Fruit fly (Drosophila melanogaster) whole organism, embryonic: ENCODE results near the gene Rab9Fa.

Source experiments
- Aef1 ChIP-seq: fragments of 200-800 bp; sonication (Bioruptor generic); IDR thresholded peaks from 3 replicates; pipeline ENCODE4 v1.3.6; 2022; ENCODE audit warnings: missing biosample characterization, missing genetic modification characterization
- BEAF-32 ChIP-seq: fragments of 200-800 bp; sonication (Bioruptor generic); optimal IDR thresholded peaks from 3 replicates; lab custom pipeline; 2017; ENCODE audit warnings: missing biosample characterization, missing genetic modification characterization, mild to moderate bottlenecking, moderate library complexity, missing genetic modification reagents
- BtbVII ChIP-seq: fragments of 200-800 bp; sonication (Bioruptor generic); optimal IDR thresholded peaks from 3 replicates; lab custom pipeline; 2017; ENCODE audit warnings: missing biosample characterization, mild to moderate bottlenecking, missing genetic modification characterization
- CG10366 ChIP-seq: fragments of 200-800 bp; sonication (Bioruptor generic); IDR thresholded peaks from 2 replicates; pipeline ENCODE4 v1.3.6; 2022; ENCODE audit warnings: missing biosample characterization, missing genetic modification characterization
- CG12299 ChIP-seq: fragments of 200-800 bp; sonication (Bioruptor generic); optimal IDR thresholded peaks from 2 replicates; lab custom pipeline; 2018; ENCODE audit warnings: missing biosample characterization, mild to moderate bottlenecking, missing genetic modification characterization
- CG12744 ChIP-seq: fragments of 200-800 bp; sonication (Bioruptor generic); optimal IDR thresholded peaks from 2 replicates; lab custom pipeline; 2016; ENCODE audit warnings: missing biosample characterization, missing genetic modification characterization
- CG14965 ChIP-seq: fragments of 200-800 bp; sonication (Bioruptor generic); optimal IDR thresholded peaks from 2 replicates; lab custom pipeline; 2016; ENCODE audit warnings: missing biosample characterization, missing genetic modification characterization, borderline replicate concordance
- CG16813 ChIP-seq: fragments of 200-800 bp; sonication (Bioruptor generic); IDR thresholded peaks from 3 replicates; pipeline ENCODE4 v1.3.6; 2022; ENCODE audit warnings: missing biosample characterization, missing genetic modification characterization; ENCODE audit not compliant: partially characterized antibody
- CG1792 ChIP-seq: fragments of 200-800 bp; sonication (Bioruptor generic); optimal IDR thresholded peaks from 2 replicates; lab custom pipeline; 2016; ENCODE audit warnings: missing biosample characterization, missing genetic modification characterization
- CG18262 ChIP-seq: fragments of 200-800 bp; optimal IDR thresholded peaks from 3 replicates; lab custom pipeline; 2019; ENCODE audit warnings: missing biosample characterization, mild to moderate bottlenecking, missing genetic modification characterization, moderate library complexity
- CG2129 ChIP-seq: fragments of 200-800 bp; sonication (Bioruptor generic); IDR thresholded peaks from 2 replicates; pipeline ENCODE4 v1.3.6; 2022; ENCODE audit warnings: missing biosample characterization, missing genetic modification characterization; ENCODE audit not compliant: partially characterized antibody
- CG3838 ChIP-seq: fragments of 200-800 bp; sonication (Bioruptor generic); optimal IDR thresholded peaks from 3 replicates; lab custom pipeline; 2016; ENCODE audit warnings: missing biosample characterization, missing genetic modification characterization
- CG6175 ChIP-seq: fragments of 200-800 bp; sonication (Bioruptor generic); IDR thresholded peaks from 3 replicates; pipeline ENCODE4 v1.3.6; 2022; ENCODE audit warnings: missing biosample characterization, missing genetic modification characterization
- CG7271 ChIP-seq: fragments of 200-800 bp; sonication (Bioruptor generic); optimal IDR thresholded peaks from 2 replicates; lab custom pipeline; 2018; ENCODE audit warnings: missing biosample characterization, mild to moderate bottlenecking, missing genetic modification characterization, moderate library complexity
- CG7745 ChIP-seq: fragments of 200-800 bp; sonication (Bioruptor generic); optimal IDR thresholded peaks from 2 replicates; lab custom pipeline; 2018; ENCODE audit warnings: missing biosample characterization, mild to moderate bottlenecking, missing genetic modification characterization, moderate library complexity
- CG8290 ChIP-seq, 3 experiments: fragments of 200-800 bp; sonication (Bioruptor generic); optimal IDR thresholded peaks; 2 replicates each; lab custom pipeline; 2016 to 2019; ENCODE audit warnings: missing biosample characterization in 3 of 3, missing genetic modification characterization in 3 of 3, mild to moderate bottlenecking in 2 of 3, moderate library complexity in 1 of 3
- CG8359 ChIP-seq: fragments of 200-800 bp; sonication (Bioruptor generic); optimal IDR thresholded peaks from 2 replicates; lab custom pipeline; 2017; ENCODE audit warnings: missing biosample characterization, mild to moderate bottlenecking, missing genetic modification characterization, borderline replicate concordance
- CG9817 ChIP-seq: fragments of 200-800 bp; sonication (Bioruptor generic); optimal IDR thresholded peaks from 2 replicates; lab custom pipeline; 2018; ENCODE audit warnings: missing biosample characterization, mild to moderate bottlenecking, missing genetic modification characterization, moderate library complexity
- CrebB ChIP-seq: fragments of 200-800 bp; sonication (Bioruptor generic); optimal IDR thresholded peaks from 3 replicates; lab custom pipeline; 2018; ENCODE audit warnings: missing biosample characterization, mild to moderate bottlenecking, missing genetic modification characterization
- E2f2 ChIP-seq: fragments of 200-800 bp; sonication (Bioruptor generic); IDR thresholded peaks from 2 replicates; pipeline ENCODE4 v1.3.6; 2022; ENCODE audit warnings: missing biosample characterization, missing genetic modification characterization
- Eip74EF ChIP-seq, 2 experiments: fragments of 200-800 bp in 1 of 2; fragments of >200 bp in 1 of 2; sonication (Bioruptor generic) in 1 of 2; optimal IDR thresholded peaks; 2 replicates each; lab custom pipeline; 2017 to 2019; ENCODE audit warnings: missing biosample characterization in 2 of 2, missing genetic modification characterization in 2 of 2, mild to moderate bottlenecking in 1 of 2, moderate library complexity in 1 of 2
- Hand ChIP-seq: fragments of 200-800 bp; sonication (Bioruptor generic); optimal IDR thresholded peaks from 2 replicates; lab custom pipeline; 2017; ENCODE audit warnings: mild to moderate bottlenecking, missing biosample characterization, missing genetic modification reagents, missing genetic modification characterization
- Lim3 ChIP-seq: fragments of 200-800 bp; sonication (Bioruptor generic); IDR thresholded peaks from 2 replicates; pipeline ENCODE4 v1.3.6; 2022; ENCODE audit warnings: missing biosample characterization, missing genetic modification characterization
- Nf-YB ChIP-seq: fragments of 200-800 bp; sonication (Bioruptor generic); optimal IDR thresholded peaks from 3 replicates; lab custom pipeline; 2019; ENCODE audit warnings: missing biosample characterization, mild to moderate bottlenecking, missing genetic modification characterization, moderate library complexity
- NfI ChIP-seq: fragments of 200-800 bp; sonication (Bioruptor generic); optimal IDR thresholded peaks from 3 replicates; lab custom pipeline; 2018; ENCODE audit warnings: missing biosample characterization, mild to moderate bottlenecking, missing genetic modification characterization, moderate library complexity
- Opbp ChIP-seq: fragments of 200-800 bp; sonication (Bioruptor generic); IDR thresholded peaks from 3 replicates; pipeline ENCODE4 v1.3.6; 2022; ENCODE audit warnings: missing biosample characterization, missing genetic modification characterization; ENCODE audit not compliant: partially characterized antibody
- Ravus ChIP-seq: fragments of 200-800 bp; sonication (Bioruptor generic); IDR thresholded peaks from 2 replicates; pipeline ENCODE4 v1.3.6; 2022; ENCODE audit warnings: missing biosample characterization, missing genetic modification characterization
- Spps ChIP-seq: fragments of 200-800 bp; sonication (Bioruptor generic); optimal IDR thresholded peaks from 2 replicates; lab custom pipeline; 2018; ENCODE audit warnings: missing biosample characterization, mild to moderate bottlenecking, missing genetic modification characterization
- Taf1 ChIP-seq: fragments of 200-800 bp; sonication (Bioruptor generic); IDR thresholded peaks from 2 replicates; pipeline ENCODE4 v1.3.6; 2022; ENCODE audit warnings: missing biosample characterization, missing genetic modification characterization
- Tbp ChIP-seq: fragments of >200 bp; optimal IDR thresholded peaks from 2 replicates; lab custom pipeline; 2018; ENCODE audit warnings: missing biosample characterization, missing genetic modification characterization
- ara ChIP-seq: fragments of 200-800 bp; sonication (Bioruptor generic); IDR thresholded peaks from 2 replicates; pipeline ENCODE4 v1.3.6; 2022; ENCODE audit warnings: missing biosample characterization, missing genetic modification characterization
- ase ChIP-seq: fragments of 200-800 bp; sonication (Bioruptor generic); IDR thresholded peaks from 3 replicates; pipeline ENCODE4 v1.3.6; 2022; ENCODE audit warnings: missing biosample characterization, missing genetic modification characterization
- az2 ChIP-seq: fragments of 200-800 bp; sonication (Bioruptor generic); optimal IDR thresholded peaks from 3 replicates; lab custom pipeline; 2016; ENCODE audit warnings: missing biosample characterization, missing genetic modification characterization
- cas ChIP-seq: fragments of 200-800 bp; sonication (Bioruptor generic); IDR thresholded peaks from 2 replicates; pipeline ENCODE4 v1.3.6; 2022; ENCODE audit warnings: missing biosample characterization, missing genetic modification characterization
- chif ChIP-seq, 2 experiments: fragments of 200-800 bp; sonication (Bioruptor generic); optimal IDR thresholded peaks; 3 replicates each; lab custom pipeline; 2016; ENCODE audit warnings: missing biosample characterization in 2 of 2, missing genetic modification characterization in 2 of 2
- dan ChIP-seq: fragments of 200-800 bp; sonication (Bioruptor generic); IDR thresholded peaks from 2 replicates; pipeline ENCODE4 v1.3.6; 2022; ENCODE audit warnings: missing biosample characterization, missing genetic modification characterization
- dati ChIP-seq: fragments of 200-800 bp; sonication (Bioruptor generic); IDR thresholded peaks from 2 replicates; pipeline ENCODE4 v1.3.6; 2022; ENCODE audit warnings: missing biosample characterization, missing genetic modification characterization
- dmrt99B ChIP-seq: fragments of 200-800 bp; sonication (Bioruptor generic); optimal IDR thresholded peaks from 2 replicates; lab custom pipeline; 2018; ENCODE audit warnings: missing biosample characterization, mild to moderate bottlenecking, missing genetic modification characterization, moderate library complexity
- fd102C ChIP-seq: fragments of 200-800 bp; sonication (Bioruptor generic); optimal IDR thresholded peaks from 2 replicates; lab custom pipeline; 2018; ENCODE audit warnings: missing biosample characterization, mild to moderate bottlenecking, missing genetic modification characterization, moderate library complexity
- gfzf ChIP-seq: fragments of 200-800 bp; sonication (Bioruptor generic); optimal IDR thresholded peaks from 2 replicates; lab custom pipeline; 2016; ENCODE audit warnings: missing biosample characterization, mild to moderate bottlenecking, missing genetic modification characterization, moderate library complexity
- jigr1 ChIP-seq: fragments of 200-800 bp; sonication (Bioruptor generic); IDR thresholded peaks from 3 replicates; pipeline ENCODE4 v1.3.6; 2022; ENCODE audit warnings: missing biosample characterization, missing genetic modification characterization
- mam ChIP-seq: fragments of 200-800 bp; sonication (Bioruptor generic); optimal IDR thresholded peaks from 3 replicates; lab custom pipeline; 2016; ENCODE audit warnings: missing biosample characterization, missing genetic modification characterization
- oc ChIP-seq: fragments of 200-800 bp; sonication (Bioruptor generic); optimal IDR thresholded peaks from 2 replicates; lab custom pipeline; 2018; ENCODE audit warnings: missing biosample characterization, mild to moderate bottlenecking, missing genetic modification characterization, moderate library complexity
- peb ChIP-seq: fragments of 200-800 bp; sonication (Bioruptor generic); IDR thresholded peaks from 2 replicates; pipeline ENCODE4 v1.3.6; 2022; ENCODE audit warnings: missing biosample characterization, missing genetic modification characterization
- pnt ChIP-seq: fragments of 200-800 bp; sonication (Bioruptor generic); optimal IDR thresholded peaks from 3 replicates; lab custom pipeline; 2016; ENCODE audit warnings: missing biosample characterization, missing genetic modification characterization
- stc ChIP-seq: fragments of 200-800 bp; sonication (Bioruptor generic); IDR thresholded peaks from 2 replicates; pipeline ENCODE4 v1.3.6; 2022; ENCODE audit warnings: missing biosample characterization, missing genetic modification characterization
- stwl ChIP-seq: fragments of 200-800 bp; sonication (Bioruptor generic); optimal IDR thresholded peaks from 3 replicates; lab custom pipeline; 2018; ENCODE audit warnings: missing biosample characterization, mild to moderate bottlenecking, missing genetic modification characterization, moderate library complexity
- tx ChIP-seq: fragments of 200-800 bp; sonication (Bioruptor generic); optimal IDR thresholded peaks from 2 replicates; lab custom pipeline; 2016; ENCODE audit warnings: missing biosample characterization, missing genetic modification characterization

Rab9Fa gene

DNA sequence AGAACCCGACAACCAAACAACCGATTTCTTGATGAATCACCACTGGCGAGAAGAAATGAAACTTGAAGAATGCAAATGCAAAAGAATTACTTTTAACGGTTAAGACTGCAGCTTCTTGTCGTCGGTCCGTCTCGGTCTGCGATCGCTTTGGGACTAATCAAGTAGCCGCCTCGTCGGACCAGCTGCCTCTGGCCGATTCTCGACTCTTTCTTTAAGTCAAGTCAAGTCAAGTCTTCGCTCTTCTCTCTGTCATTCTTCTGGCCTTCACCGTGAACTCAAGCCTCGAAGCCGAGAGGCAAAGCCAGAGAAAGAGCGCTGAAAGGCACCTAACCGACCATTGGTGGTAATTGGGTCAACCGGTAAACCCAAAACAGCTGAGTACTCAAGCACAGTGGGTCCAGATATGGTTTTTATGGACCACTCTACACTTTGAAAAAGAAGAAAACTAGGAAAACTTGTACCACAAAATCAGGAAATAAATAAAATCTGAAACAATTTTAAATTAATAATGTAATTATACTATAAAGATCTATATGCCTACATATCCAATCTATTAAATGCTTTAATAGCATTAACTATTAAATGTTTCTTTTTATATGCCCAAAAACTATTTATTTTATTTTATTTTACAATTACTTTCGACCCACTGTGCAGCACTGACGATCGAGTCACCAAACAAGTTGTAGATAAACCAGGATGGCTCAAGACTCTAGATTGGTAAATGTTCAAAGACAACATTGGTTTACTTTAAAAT is 16.3 kb upstream of the Rab9Fa start, which contains the start of gene C901 (continued):
- peak; percentile 35 for TF ChIP-seq CG8359 (GFP tag; lab: Kevin White, UChicago)
- TF ChIP-seq jigr1 (GFP tag; lab: Robert Waterston, UW), result peak; percentile 46; the same call in 2 of the 3 replicates
- TF ChIP-seq Eip74EF (GFP tag; optimal IDR thresholded peaks at IDR 0.05; lab: Kevin White, UChicago), result peak in 1 of 2 experiments; percentile 61
- no peak for TF ChIP-seq CG8290 (GFP tag; optimal IDR thresholded peaks at IDR 0.05; lab: Kevin White, UChicago)
- TF ChIP-seq CG8290 (tag; optimal IDR thresholded peaks at IDR 0.05; lab: Kevin White, UChicago), result no peak
- TF ChIP-seq BEAF-32 (GFP tag; lab: Kevin White, UChicago), result no peak
- TF ChIP-seq tx (GFP tag; lab: Kevin White, UChicago), result no peak
- TF ChIP-seq az2 (GFP tag; lab: Kevin White, UChicago), result peak; percentile 59
- TF ChIP-seq pnt (GFP tag; lab: Kevin White, UChicago), result no peak
- peak; percentile 86 for TF ChIP-seq CG18262
- no peak for TF ChIP-seq CG3838 (GFP tag; lab: Kevin White, UChicago)
- no peak for TF ChIP-seq Hand (GFP tag; lab: Kevin White, UChicago)
- peak; percentile 43 for TF ChIP-seq CG10366
- peak; percentile 52; the same call in 2 of the 3 replicates for TF ChIP-seq Aef1
- peak; percentile 30; the same call in 1 of the 2 replicates for TF ChIP-seq peb
- TF ChIP-seq cas (GFP tag; lab: Robert Waterston, UW), result no peak
- TF ChIP-seq ase (GFP tag; lab: Robert Waterston, UW), result peak; percentile 58; the same call in 2 of the 3 replicates
- TF ChIP-seq Lim3, result no peak
- peak; percentile 38 for TF ChIP-seq E2f2 (GFP tag; lab: Robert Waterston, UW)
- no peak for TF ChIP-seq fd102C (GFP tag; lab: Kevin White, UChicago)
- peak; percentile 47 for TF ChIP-seq CG9817 (tag; lab: Kevin White, UChicago)
- TF ChIP-seq Spps (tag; lab: Kevin White, UChicago), result peak; percentile 61
- TF ChIP-seq stc (GFP tag; lab: Robert Waterston, UW), result peak; percentile 63
- no peak for TF ChIP-seq Ravus (GFP tag; lab: Robert Waterston, UW)
- TF ChIP-seq Nf-YB, result peak; percentile 52
- TF ChIP-seq gfzf (GFP tag; lab: Kevin White, UChicago), result no peak
- TF ChIP-seq Tbp (GFP tag; lab: Kevin White, UChicago), result no peak
- no peak for TF ChIP-seq CG6175 (GFP tag; lab: Robert Waterston, UW)
- TF ChIP-seq BtbVII (GFP tag; lab: Kevin White, UChicago), result peak; percentile 15
- no peak for TF ChIP-seq CG2129 (GFP tag; lab: Robert Waterston, UW)
- no peak for TF ChIP-seq CG14965 (GFP tag; lab: Kevin White, UChicago)
- no peak for TF ChIP-seq CG16813 (GFP tag; lab: Robert Waterston, UW)
- TF ChIP-seq ara (GFP tag; lab: Robert Waterston, UW), result peak; percentile 49; the same call in 1 of the 2 replicates
- TF ChIP-seq dati (GFP tag; lab: Robert Waterston, UW), result no peak
- TF ChIP-seq chif (GFP tag; optimal IDR thresholded peaks at IDR 0.05; lab: Kevin White, UChicago), result no peak
- TF ChIP-seq mam (GFP tag; lab: Kevin White, UChicago), result no peak
- TF ChIP-seq stwl, result no peak
- no peak for TF ChIP-seq CG12744 (GFP tag; lab: Kevin White, UChicago)
- TF ChIP-seq CG7745, result no peak
- TF ChIP-seq dan (GFP tag; lab: Robert Waterston, UW), result no peak
- TF ChIP-seq CG7271 (tag; lab: Kevin White, UChicago), result no peak
- TF ChIP-seq Opbp, result no peak
- peak; percentile 12 for TF ChIP-seq CrebB (tag; lab: Kevin White, UChicago)
- peak; percentile 87 for TF ChIP-seq dmrt99B
- TF ChIP-seq CG12299 (tag; lab: Kevin White, UChicago), result peak; percentile 30
- TF ChIP-seq Taf1 (GFP tag; lab: Robert Waterston, UW), result no peak
- no peak for TF ChIP-seq CG1792
- TF ChIP-seq oc (tag; lab: Kevin White, UChicago), result peak; percentile 44
- peak; percentile 35 for TF ChIP-seq NfI (GFP tag; lab: Kevin White, UChicago)
